Fruit fly (Drosophila melanogaster): ENCODE results near the gene Rev1.
A peak's percentile ranks its signal among the peaks of the same experiment; 100 is the strongest.

The Rev1 gene

dm6 chr3L:701798-702635 is 47.9 kb downstream of the Rev1 start:
- TF ChIP-seq CG2116 (GFP tag; optimal IDR thresholded peaks at IDR 0.05) (no peak), CG7556 (GFP tag; optimal IDR thresholded peaks at IDR 0.05) (no peak), Ravus (GFP tag; IDR thresholded peaks at IDR 0.05) (no peak), CG13894 (tag; optimal IDR thresholded peaks at IDR 0.05) (peak; percentile 98), ci (GFP tag; IDR thresholded peaks at IDR 0.05) (0 out of 3 replicates have a peak, but pooled peaks have one; percentile 27), Taf1 (GFP tag; IDR thresholded peaks at IDR 0.05) (no peak), CG4404 (GFP tag; IDR thresholded peaks at IDR 0.05) (no peak), Xrp1 (GFP tag; IDR thresholded peaks at IDR 0.05) (no peak), CG8290 (GFP tag; optimal IDR thresholded peaks at IDR 0.05) (peak; percentile 15), CG8290 (tag; optimal IDR thresholded peaks at IDR 0.05) (peak in 1 of 2 experiments; percentile 11), CG11247 (GFP tag; IDR thresholded peaks at IDR 0.05) (no peak), Atf3 (GFP tag; optimal IDR thresholded peaks at IDR 0.05) (no peak), E2f1 (GFP tag; IDR thresholded peaks at IDR 0.05) (no peak), ken (GFP tag; IDR thresholded peaks at IDR 0.05) (no peak), Deaf1 (tag; optimal IDR thresholded peaks at IDR 0.05) (peak; percentile 31), CG7987 (GFP tag; optimal IDR thresholded peaks at IDR 0.05) (no peak), lov (optimal IDR thresholded peaks at IDR 0.05) (no peak), lov (GFP tag; IDR thresholded peaks at IDR 0.05) (0 out of 3 replicates have a peak, but pooled peaks have one; percentile 31), CG10274 (GFP tag; optimal IDR thresholded peaks at IDR 0.05) (no peak), scrt (GFP tag; optimal IDR thresholded peaks at IDR 0.05) (no peak), cato (GFP tag; optimal IDR thresholded peaks at IDR 0.05; ENCODE audit: borderline replicate concordance) (no peak), CG15073 (GFP tag; optimal IDR thresholded peaks at IDR 0.05) (no peak), Max (GFP tag; optimal IDR thresholded peaks at IDR 0.05) (no peak), Med (GFP tag) (peak; percentile 45), CG15269 (tag; optimal IDR thresholded peaks at IDR 0.05) (no peak), slp2 (GFP tag; optimal IDR thresholded peaks at IDR 0.05) (no peak), Ets65A (GFP tag) (peak; percentile 53), nmo (GFP tag; optimal IDR thresholded peaks at IDR 0.05) (no peak), shn (GFP tag; optimal IDR thresholded peaks at IDR 0.05) (no peak), dmrt99B (tag; optimal IDR thresholded peaks at IDR 0.05) (no peak), hkb (optimal IDR thresholded peaks at IDR 0.05) (no peak), hkb (GFP tag; IDR thresholded peaks at IDR 0.05) (no peak), CG32767 (GFP tag; IDR thresholded peaks at IDR 0.05) (no peak), CG3995 (GFP tag; optimal IDR thresholded peaks at IDR 0.05) (no peak), CG1602 (GFP tag; optimal IDR thresholded peaks at IDR 0.05) (no peak), Side (GFP tag; optimal IDR thresholded peaks at IDR 0.05) (no peak), CG16779 (GFP tag; IDR thresholded peaks at IDR 0.05) (no peak), CG7963 (GFP tag; IDR thresholded peaks at IDR 0.05; ENCODE audit: partially characterized antibody) (no peak), Kr (GFP tag; optimal IDR thresholded peaks at IDR 0.05) (no peak), Abd-B (GFP tag; optimal IDR thresholded peaks at IDR 0.05) (no peak), CG10366 (GFP tag; IDR thresholded peaks at IDR 0.05) (no peak), Optix (GFP tag; IDR thresholded peaks at IDR 0.05) (no peak), Lpt (GFP tag; optimal IDR thresholded peaks at IDR 0.05) (no peak), bbx (GFP tag; IDR thresholded peaks at IDR 0.05; ENCODE audit: partially characterized antibody) (no peak), Tbp (GFP tag; optimal IDR thresholded peaks at IDR 0.05) (no peak), tio (GFP tag; optimal IDR thresholded peaks at IDR 0.05) (no peak), CG17829 (tag; optimal IDR thresholded peaks at IDR 0.05) (no peak), Fer2 (tag; optimal IDR thresholded peaks at IDR 0.05) (no peak), MESR4 (GFP tag; optimal IDR thresholded peaks at IDR 0.05) (no peak), Ptx1 (GFP tag; IDR thresholded peaks at IDR 0.05) (no peak), seq (GFP tag; IDR thresholded peaks at IDR 0.05) (no peak)
